Fruit fly (Drosophila melanogaster) whole organism, embryonic: Measurements from ENCODE around the gene CG10584.
A peak's percentile ranks its signal among the peaks of the same experiment; 100 is the strongest.

Experiments
- CG10147 ChIP-seq: fragments of 200-800 bp; sonication (Bioruptor generic); optimal IDR thresholded peaks from 2 replicates; lab custom pipeline; 2019; ENCODE audit warnings: missing biosample characterization, mild to moderate bottlenecking, missing genetic modification characterization, moderate library complexity
- CG11085 ChIP-seq: fragments of 200-800 bp; sonication (Bioruptor generic); IDR thresholded peaks from 2 replicates; pipeline ENCODE4 v1.3.6; 2022; ENCODE audit warnings: missing biosample characterization, missing genetic modification characterization
- CG11093 ChIP-seq: fragments of 200-800 bp; sonication (Bioruptor generic); IDR thresholded peaks from 3 replicates; pipeline ENCODE4 v1.3.6; 2022; ENCODE audit warnings: missing biosample characterization, missing genetic modification characterization
- CG11695 ChIP-seq: fragments of 200-800 bp; sonication (Bioruptor generic); IDR thresholded peaks from 3 replicates; pipeline ENCODE4 v1.3.6; 2022; ENCODE audit warnings: missing biosample characterization, missing genetic modification characterization
- CG12391 ChIP-seq: fragments of 200-800 bp; sonication (Bioruptor generic); optimal IDR thresholded peaks from 3 replicates; lab custom pipeline; 2018; ENCODE audit warnings: missing biosample characterization, mild to moderate bottlenecking, missing genetic modification characterization, moderate library complexity
- CG14050 ChIP-seq: fragments of 200-800 bp; sonication (Bioruptor generic); IDR thresholded peaks from 3 replicates; pipeline ENCODE4 v1.3.6; 2022; ENCODE audit warnings: missing biosample characterization, missing genetic modification characterization
- CG1529 ChIP-seq: fragments of 200-800 bp; sonication (Bioruptor generic); optimal IDR thresholded peaks from 3 replicates; lab custom pipeline; 2018; ENCODE audit warnings: missing biosample characterization, missing genetic modification characterization
- CG16813 ChIP-seq: fragments of 200-800 bp; sonication (Bioruptor generic); IDR thresholded peaks from 3 replicates; pipeline ENCODE4 v1.3.6; 2022; ENCODE audit warnings: missing biosample characterization, missing genetic modification characterization; ENCODE audit not compliant: partially characterized antibody
- CG1792 ChIP-seq: fragments of 200-800 bp; sonication (Bioruptor generic); optimal IDR thresholded peaks from 2 replicates; lab custom pipeline; 2016; ENCODE audit warnings: missing biosample characterization, missing genetic modification characterization
- CG18599 ChIP-seq: fragments of 200-800 bp; sonication (Bioruptor generic); optimal IDR thresholded peaks from 3 replicates; lab custom pipeline; 2017; ENCODE audit warnings: missing biosample characterization, missing genetic modification characterization, mild to moderate bottlenecking, moderate library complexity, missing genetic modification reagents
- CG32772 ChIP-seq: fragments of 200-800 bp; sonication (Bioruptor generic); IDR thresholded peaks from 2 replicates; pipeline ENCODE4 v1.3.6; 2022; ENCODE audit warnings: missing biosample characterization, missing genetic modification characterization
- CG33213 ChIP-seq: fragments of 200-800 bp; sonication (Bioruptor generic); optimal IDR thresholded peaks from 3 replicates; lab custom pipeline; 2016; ENCODE audit warnings: missing biosample characterization, missing genetic modification characterization
- CG34376 ChIP-seq: fragments of 200-800 bp; sonication (Bioruptor generic); optimal IDR thresholded peaks from 2 replicates; lab custom pipeline; 2018; ENCODE audit warnings: missing biosample characterization, mild to moderate bottlenecking, missing genetic modification characterization
- CG4360 ChIP-seq: fragments of 200-800 bp; sonication (Bioruptor generic); IDR thresholded peaks from 2 replicates; pipeline ENCODE4 v1.3.6; 2022; ENCODE audit warnings: missing biosample characterization, missing genetic modification characterization
- CG5953 ChIP-seq: fragments of 200-800 bp; sonication (Bioruptor generic); IDR thresholded peaks from 2 replicates; pipeline ENCODE4 v1.3.6; 2022; ENCODE audit warnings: missing biosample characterization, missing genetic modification characterization
- CG6254 ChIP-seq: fragments of 200-800 bp; sonication (Bioruptor generic); optimal IDR thresholded peaks from 3 replicates; lab custom pipeline; 2017; ENCODE audit warnings: mild to moderate bottlenecking, missing biosample characterization, missing genetic modification reagents, missing genetic modification characterization
- CG7357 ChIP-seq: fragments of 200-800 bp; sonication (Bioruptor generic); IDR thresholded peaks from 3 replicates; pipeline ENCODE4 v1.3.6; 2022; ENCODE audit warnings: missing biosample characterization, missing genetic modification characterization
- CG7745 ChIP-seq: fragments of 200-800 bp; sonication (Bioruptor generic); optimal IDR thresholded peaks from 2 replicates; lab custom pipeline; 2018; ENCODE audit warnings: missing biosample characterization, mild to moderate bottlenecking, missing genetic modification characterization, moderate library complexity
- CG8478 ChIP-seq: fragments of >200 bp; optimal IDR thresholded peaks from 2 replicates; lab custom pipeline; 2018
- CG9215 ChIP-seq: fragments of 200-800 bp; sonication (Bioruptor generic); IDR thresholded peaks from 2 replicates; pipeline ENCODE4 v1.3.6; 2022; ENCODE audit warnings: missing biosample characterization, missing genetic modification characterization
- CG9727 ChIP-seq: fragments of 200-800 bp; sonication (Bioruptor generic); optimal IDR thresholded peaks from 3 replicates; lab custom pipeline; 2017; ENCODE audit warnings: missing biosample characterization, mild to moderate bottlenecking, missing genetic modification characterization
- Drgx ChIP-seq: fragments of 200-800 bp; sonication (Bioruptor generic); IDR thresholded peaks from 2 replicates; pipeline ENCODE4 v1.3.6; 2022; ENCODE audit warnings: missing biosample characterization, missing genetic modification characterization
- HHEX ChIP-seq: fragments of 200-800 bp; sonication (Bioruptor generic); optimal IDR thresholded peaks from 3 replicates; lab custom pipeline; 2017; ENCODE audit warnings: missing biosample characterization, mild to moderate bottlenecking, missing genetic modification characterization, missing genetic modification reagents
- HLHmδ ChIP-seq: fragments of 200-800 bp; sonication (Bioruptor generic); optimal IDR thresholded peaks from 2 replicates; lab custom pipeline; 2018; ENCODE audit warnings: missing biosample characterization, mild to moderate bottlenecking, missing genetic modification characterization, moderate library complexity
- Hand ChIP-seq: fragments of 200-800 bp; sonication (Bioruptor generic); optimal IDR thresholded peaks from 2 replicates; lab custom pipeline; 2017; ENCODE audit warnings: mild to moderate bottlenecking, missing biosample characterization, missing genetic modification reagents, missing genetic modification characterization
- Hr3 ChIP-seq: fragments of 200-800 bp; sonication (Bioruptor generic); optimal IDR thresholded peaks from 3 replicates; lab custom pipeline; 2016; ENCODE audit warnings: missing biosample characterization, missing genetic modification characterization
- NC2β ChIP-seq: fragments of 200-800 bp; sonication (Bioruptor generic); optimal IDR thresholded peaks from 2 replicates; lab custom pipeline; 2016; ENCODE audit warnings: missing biosample characterization, missing genetic modification characterization
- Scr ChIP-seq: fragments of 200-800 bp; sonication (Bioruptor generic); IDR thresholded peaks from 2 replicates; pipeline ENCODE4 v1.3.6; 2022; ENCODE audit warnings: missing biosample characterization, missing genetic modification characterization; ENCODE audit not compliant: partially characterized antibody
- Sry-δ ChIP-seq: fragments of 200-800 bp; sonication (Bioruptor generic); optimal IDR thresholded peaks from 2 replicates; lab custom pipeline; 2016; ENCODE audit warnings: missing biosample characterization, missing genetic modification characterization
- Xrp1 ChIP-seq: fragments of 200-800 bp; sonication (Bioruptor generic); IDR thresholded peaks from 2 replicates; pipeline ENCODE4 v1.3.6; 2022; ENCODE audit warnings: missing biosample characterization, missing genetic modification characterization
- ab ChIP-seq: fragments of 200-800 bp; sonication (Bioruptor generic); optimal IDR thresholded peaks from 2 replicates; lab custom pipeline; 2016; ENCODE audit warnings: missing biosample characterization, missing genetic modification characterization
- abd-A ChIP-seq: fragments of 200-800 bp; sonication (Bioruptor generic); optimal IDR thresholded peaks from 3 replicates; lab custom pipeline; 2019; ENCODE audit warnings: missing biosample characterization, mild to moderate bottlenecking, missing genetic modification characterization, moderate library complexity
- ato ChIP-seq: fragments of 200-800 bp; sonication (Bioruptor generic); IDR thresholded peaks from 2 replicates; pipeline ENCODE4 v1.3.6; 2022; ENCODE audit warnings: missing biosample characterization, missing genetic modification characterization; ENCODE audit not compliant: partially characterized antibody
- chif ChIP-seq, 2 experiments: fragments of 200-800 bp; sonication (Bioruptor generic); optimal IDR thresholded peaks; 3 replicates each; lab custom pipeline; 2016; ENCODE audit warnings: missing biosample characterization in 2 of 2, missing genetic modification characterization in 2 of 2
- danr ChIP-seq: fragments of 200-800 bp; sonication (Bioruptor generic); IDR thresholded peaks from 2 replicates; pipeline ENCODE4 v1.3.6; 2022; ENCODE audit warnings: missing biosample characterization, missing genetic modification characterization
- dimm ChIP-seq: fragments of 200-800 bp; sonication (Bioruptor generic); IDR thresholded peaks from 2 replicates; pipeline ENCODE4 v1.3.6; 2022; ENCODE audit warnings: missing biosample characterization, missing genetic modification characterization
- eve ChIP-seq, 2 experiments: fragments of >200 bp; optimal IDR thresholded peaks; 2 replicates each; lab custom pipeline; 2017; ENCODE audit warnings: missing biosample characterization in 2 of 2, missing genetic modification characterization in 2 of 2
- gcm2 ChIP-seq: fragments of 200-800 bp; sonication (Bioruptor generic); optimal IDR thresholded peaks from 2 replicates; lab custom pipeline; 2016; ENCODE audit warnings: missing biosample characterization, missing genetic modification characterization
- gfzf ChIP-seq: fragments of 200-800 bp; sonication (Bioruptor generic); optimal IDR thresholded peaks from 2 replicates; lab custom pipeline; 2016; ENCODE audit warnings: missing biosample characterization, mild to moderate bottlenecking, missing genetic modification characterization, moderate library complexity
- h ChIP-seq: fragments of >200 bp; optimal IDR thresholded peaks from 2 replicates; lab custom pipeline; 2017
- ham ChIP-seq: fragments of 200-800 bp; sonication (Bioruptor generic); IDR thresholded peaks from 2 replicates; pipeline ENCODE4 v1.3.6; 2022; ENCODE audit warnings: missing biosample characterization, missing genetic modification characterization
- mirr ChIP-seq: fragments of 200-800 bp; sonication (Bioruptor generic); optimal IDR thresholded peaks from 3 replicates; lab custom pipeline; 2018; ENCODE audit warnings: missing biosample characterization, mild to moderate bottlenecking, missing genetic modification characterization
- pan ChIP-seq, 4 experiments: fragments of >200 bp in 3 of 4; fragments of 200-800 bp in 1 of 4; sonication (Bioruptor generic) in 1 of 4; optimal IDR thresholded peaks in 3 of 4; IDR thresholded peaks in 1 of 4; 2 replicates each; pipeline versions ENCODE4 v1.3.6 to Lab custom; 2017 to 2022; ENCODE audit warnings: missing biosample characterization in 2 of 4, missing genetic modification characterization in 2 of 4, mixed read lengths in 1 of 4
- pnt ChIP-seq: fragments of 200-800 bp; sonication (Bioruptor generic); optimal IDR thresholded peaks from 3 replicates; lab custom pipeline; 2016; ENCODE audit warnings: missing biosample characterization, missing genetic modification characterization
- prd ChIP-seq, 3 experiments: fragments of >200 bp in 2 of 3; fragments of 200-800 bp in 1 of 3; sonication (Bioruptor generic) in 1 of 3; optimal IDR thresholded peaks in 2 of 3; IDR thresholded peaks in 1 of 3; 2 replicates in 2 of 3; 3 replicates in 1 of 3; pipeline versions ENCODE4 v1.3.6 to Lab custom; 2017 to 2022; ENCODE audit warnings: missing biosample characterization in 1 of 3, missing genetic modification characterization in 1 of 3
- seq ChIP-seq: fragments of 200-800 bp; sonication (Bioruptor generic); IDR thresholded peaks from 2 replicates; pipeline ENCODE4 v1.3.6; 2022; ENCODE audit warnings: missing biosample characterization, missing genetic modification characterization
- sr ChIP-seq: fragments of 200-800 bp; sonication (Bioruptor generic); IDR thresholded peaks from 3 replicates; pipeline ENCODE4 v1.3.6; 2022; ENCODE audit warnings: missing biosample characterization, missing genetic modification characterization
- yki ChIP-seq: fragments of >200 bp; optimal IDR thresholded peaks from 3 replicates; lab custom pipeline; 2018
- zf30C ChIP-seq: fragments of 200-800 bp; sonication (Bioruptor generic); optimal IDR thresholded peaks from 3 replicates; lab custom pipeline; 2018; ENCODE audit warnings: missing biosample characterization, mild to moderate bottlenecking, missing genetic modification characterization

CG10584 gene

dm6 chr3L:21034281-21035221, 3.4 kb upstream of the CG10584 start, which contains the start of gene siz (continued):
- TF ChIP-seq Drgx (GFP tag; lab: Robert Waterston, UW), result no peak
- peak; percentile 34; the same call in 2 of the 3 replicates for TF ChIP-seq CG16813 (GFP tag; lab: Robert Waterston, UW)
- no peak for TF ChIP-seq pan (optimal IDR thresholded peaks at IDR 0.05; lab: Kevin White, UChicago)
- no peak for TF ChIP-seq pan (GFP tag; optimal IDR thresholded peaks at IDR 0.05 in 1 of 2, IDR thresholded peaks at IDR 0.05 in 1 of 2)
- TF ChIP-seq CG1529 (GFP tag; lab: Kevin White, UChicago), result no peak
- TF ChIP-seq CG12391 (tag; lab: Kevin White, UChicago), result peak; percentile 75
- no peak for TF ChIP-seq NC2β (GFP tag; lab: Kevin White, UChicago)
- TF ChIP-seq gfzf (GFP tag; lab: Kevin White, UChicago), result peak; percentile 91
- no peak for TF ChIP-seq ab (GFP tag; lab: Kevin White, UChicago)
- TF ChIP-seq seq (GFP tag; lab: Robert Waterston, UW), result no peak
- TF ChIP-seq prd (optimal IDR thresholded peaks at IDR 0.05; lab: Kevin White, UChicago), result no peak
- no peak for TF ChIP-seq prd (GFP tag; IDR thresholded peaks at IDR 0.05; lab: Robert Waterston, UW)
- no peak for TF ChIP-seq CG7745 (tag; lab: Kevin White, UChicago)
- TF ChIP-seq eve (GFP tag; optimal IDR thresholded peaks at IDR 0.05; lab: Kevin White, UChicago), result no peak
- no peak for TF ChIP-seq Xrp1 (GFP tag; lab: Robert Waterston, UW)
- TF ChIP-seq mirr, result peak; percentile 42
- TF ChIP-seq chif (GFP tag; optimal IDR thresholded peaks at IDR 0.05; lab: Kevin White, UChicago), result peak in 1 of 2 experiments; percentile 15
- TF ChIP-seq CG4360 (GFP tag; lab: Robert Waterston, UW), result no peak
- no peak for TF ChIP-seq CG5953 (GFP tag; lab: Robert Waterston, UW)
- no peak for TF ChIP-seq CG33213 (GFP tag; lab: Kevin White, UChicago)
- peak; percentile 43 for TF ChIP-seq CG34376
- TF ChIP-seq CG18599 (GFP tag; lab: Kevin White, UChicago), result no peak
- peak; percentile 30; the same call in 1 of the 2 replicates for TF ChIP-seq ato (GFP tag; lab: Robert Waterston, UW)
- TF ChIP-seq CG6254, result no peak
- no peak for TF ChIP-seq CG8478 (lab: Kevin White, UChicago)
- TF ChIP-seq danr (GFP tag; lab: Robert Waterston, UW), result no peak
- TF ChIP-seq HLHmδ (GFP tag; lab: Kevin White, UChicago), result peak; percentile 44
- TF ChIP-seq Hr3 (GFP tag; lab: Kevin White, UChicago), result no peak
- TF ChIP-seq CG1792, result no peak
- no peak for TF ChIP-seq sr (GFP tag; lab: Robert Waterston, UW)
- TF ChIP-seq ham, result no peak
- peak; percentile 39 for TF ChIP-seq Scr (GFP tag; lab: Robert Waterston, UW)
- no peak for TF ChIP-seq CG7357
- no peak for TF ChIP-seq pnt (GFP tag; lab: Kevin White, UChicago)
- no peak for TF ChIP-seq CG32772
- no peak for TF ChIP-seq CG11695 (GFP tag; lab: Robert Waterston, UW)
- TF ChIP-seq CG9215 (GFP tag; lab: Robert Waterston, UW), result no peak
- peak; percentile 6 for TF ChIP-seq CG9727 (GFP tag; lab: Kevin White, UChicago)
- TF ChIP-seq Sry-δ (GFP tag; lab: Kevin White, UChicago), result peak; percentile 17
- no peak for TF ChIP-seq zf30C
- no peak for TF ChIP-seq Hand (GFP tag; lab: Kevin White, UChicago)
- no peak for TF ChIP-seq gcm2 (GFP tag; lab: Kevin White, UChicago)
- no peak for TF ChIP-seq CG11093 (GFP tag; lab: Robert Waterston, UW)
- TF ChIP-seq CG10147 (GFP tag; lab: Kevin White, UChicago), result peak; percentile 43
- no peak for TF ChIP-seq HHEX (GFP tag; lab: Kevin White, UChicago)
- no peak for TF ChIP-seq CG11085
- no peak for TF ChIP-seq h (lab: Kevin White, UChicago)
- TF ChIP-seq yki (lab: Kevin White, UChicago), result no peak
- TF ChIP-seq abd-A, result no peak
- no peak for TF ChIP-seq dimm (GFP tag; lab: Robert Waterston, UW)
- TF ChIP-seq CG14050 (GFP tag; lab: Robert Waterston, UW), result no peak
